Worm (Caenorhabditis elegans) whole organism, young adult: Measurements from ENCODE around the gene Y39A3B.7.
A peak's percentile ranks its signal among the peaks of the same experiment; 100 is the strongest.

ENCODE experiments used
- B0019.2 ChIP-seq: fragments of 200-800 bp; sonication (Bioruptor generic); conservative IDR thresholded peaks from 2 replicates; pipeline ENCODE4 v1.3.6; 2022; ENCODE audit warnings: missing genetic modification reagents, missing genetic modification characterization, missing compliant biosample characterization
- F39B2.1 ChIP-seq: fragments of 200-800 bp; sonication (Bioruptor generic); IDR thresholded peaks from 2 replicates; pipeline ENCODE4 v1.3.6; 2022; ENCODE audit warnings: missing genetic modification reagents, missing genetic modification characterization, missing compliant biosample characterization
- F52B5.7 ChIP-seq: sonication (generic microtip); optimal IDR thresholded peaks from 2 replicates; lab custom pipeline; 2016; ENCODE audit warnings: mild to moderate bottlenecking, missing genetic modification characterization, missing compliant biosample characterization
- F57A8.1 ChIP-seq: fragments of 200-800 bp; sonication (Bioruptor generic); optimal IDR thresholded peaks from 2 replicates; lab custom pipeline; 2018; ENCODE audit warnings: mild to moderate bottlenecking, missing genetic modification characterization, moderate library complexity, missing compliant biosample characterization
- F57C9.4 ChIP-seq: sonication (generic microtip); optimal IDR thresholded peaks from 2 replicates; lab custom pipeline; 2017; ENCODE audit warnings: mild to moderate bottlenecking, missing genetic modification characterization, missing compliant biosample characterization
- K11D2.4 ChIP-seq: fragments of 200-800 bp; sonication (Bioruptor generic); IDR thresholded peaks from 2 replicates; pipeline ENCODE4 v1.3.6; 2022; ENCODE audit warnings: missing genetic modification reagents, missing genetic modification characterization, missing compliant biosample characterization
- T26A5.8 ChIP-seq: sonication (generic microtip); optimal IDR thresholded peaks from 2 replicates; lab custom pipeline; 2016; ENCODE audit warnings: missing genetic modification characterization, missing compliant biosample characterization
- Y56A3A.18 ChIP-seq: fragments of 200-800 bp; sonication (Bioruptor generic); IDR thresholded peaks from 2 replicates; pipeline ENCODE4 v1.3.6; 2022; ENCODE audit warnings: missing genetic modification reagents, missing genetic modification characterization, missing compliant biosample characterization
- ZK185.1 ChIP-seq: sonication (generic microtip); optimal IDR thresholded peaks from 2 replicates; lab custom pipeline; 2016; ENCODE audit warnings: mild to moderate bottlenecking, missing genetic modification characterization, missing compliant biosample characterization; ENCODE audit not compliant: poor library complexity, severe bottlenecking
- akir-1 ChIP-seq: fragments of 200-800 bp; sonication (Bioruptor generic); optimal IDR thresholded peaks from 2 replicates; lab custom pipeline; 2018; ENCODE audit warnings: mild to moderate bottlenecking, missing genetic modification characterization, moderate library complexity, missing compliant biosample characterization
- aptf-2 ChIP-seq: fragments of 200-800 bp; sonication (Bioruptor generic); conservative IDR thresholded peaks from 2 replicates; pipeline ENCODE4 v1.3.6; 2022; ENCODE audit warnings: missing genetic modification reagents, missing genetic modification characterization, missing compliant biosample characterization
- aptf-3 ChIP-seq: fragments of 200-800 bp; sonication (Bioruptor generic); IDR thresholded peaks from 2 replicates; pipeline ENCODE4 v1.3.6; 2022; ENCODE audit warnings: missing genetic modification characterization, missing compliant biosample characterization
- atf-7 ChIP-seq: sonication (generic microtip); optimal IDR thresholded peaks from 2 replicates; lab custom pipeline; 2017; ENCODE audit warnings: mild to moderate bottlenecking, missing genetic modification characterization, missing compliant biosample characterization
- athp-1 ChIP-seq: sonication (generic microtip); optimal IDR thresholded peaks from 2 replicates; lab custom pipeline; 2017; ENCODE audit warnings: mild to moderate bottlenecking, missing genetic modification characterization, missing compliant biosample characterization
- bed-1 ChIP-seq: fragments of 200-800 bp; sonication (Bioruptor generic); IDR thresholded peaks from 2 replicates; pipeline ENCODE4 v1.3.6; 2022; ENCODE audit warnings: missing genetic modification reagents, missing genetic modification characterization, missing compliant biosample characterization
- ccch-3 ChIP-seq: fragments of 200-800 bp; sonication (Bioruptor generic); optimal IDR thresholded peaks from 2 replicates; lab custom pipeline; 2018; ENCODE audit warnings: mild to moderate bottlenecking, missing genetic modification characterization, missing compliant biosample characterization
- cebp-1 ChIP-seq, 2 experiments: fragments of 200-800 bp in 1 of 2; sonication (Bioruptor generic) in 1 of 2; sonication (generic microtip) in 1 of 2; IDR thresholded peaks in 1 of 2; optimal IDR thresholded peaks in 1 of 2; 2 replicates each; pipeline versions ENCODE4 v1.3.6 to Lab custom; 2017 to 2022; ENCODE audit warnings: missing compliant biosample characterization in 2 of 2, missing genetic modification characterization in 2 of 2, mild to moderate bottlenecking in 1 of 2, missing genetic modification reagents in 1 of 2, moderate library complexity in 1 of 2
- ceh-91 ChIP-seq: fragments of 200-800 bp; sonication (Bioruptor generic); IDR thresholded peaks from 2 replicates; pipeline ENCODE4 v1.3.6; 2022; ENCODE audit warnings: missing genetic modification reagents, missing genetic modification characterization, missing compliant biosample characterization
- egl-44 ChIP-seq: fragments of 200-800 bp; sonication (Bioruptor generic); IDR thresholded peaks from 2 replicates; pipeline ENCODE4 v1.3.6; 2022; ENCODE audit warnings: missing genetic modification reagents, missing genetic modification characterization, missing compliant biosample characterization
- ekl-4 ChIP-seq: fragments of 200-800 bp; sonication (Bioruptor generic); IDR thresholded peaks from 2 replicates; pipeline ENCODE4 v1.3.6; 2022; ENCODE audit warnings: missing genetic modification reagents, missing genetic modification characterization, missing compliant biosample characterization
- hlh-26 ChIP-seq: fragments of 200-800 bp; sonication (Bioruptor generic); conservative IDR thresholded peaks from 2 replicates; pipeline ENCODE4 v1.3.6; 2022; ENCODE audit warnings: missing genetic modification reagents, missing genetic modification characterization, missing compliant biosample characterization
- hmg-20 ChIP-seq: fragments of 200-800 bp; sonication (Bioruptor generic); IDR thresholded peaks from 2 replicates; pipeline ENCODE4 v1.3.6; 2022; ENCODE audit warnings: missing genetic modification reagents, missing genetic modification characterization, missing compliant biosample characterization
- hsf-1 ChIP-seq: fragments of 200-800 bp; sonication (Bioruptor generic); IDR thresholded peaks from 2 replicates; pipeline ENCODE4 v1.3.6; 2022; ENCODE audit warnings: missing genetic modification reagents, missing genetic modification characterization, missing compliant biosample characterization
- let-607 ChIP-seq, 2 experiments: fragments of 200-800 bp in 1 of 2; sonication (Bioruptor generic) in 1 of 2; sonication (generic microtip) in 1 of 2; optimal IDR thresholded peaks; 2 replicates each; lab custom pipeline; 2016 to 2018; ENCODE audit warnings: mild to moderate bottlenecking in 2 of 2, missing compliant biosample characterization in 2 of 2, missing genetic modification characterization in 2 of 2, moderate library complexity in 2 of 2, missing genotype in 1 of 2
- lin-26 ChIP-seq: fragments of 200-800 bp; sonication (Bioruptor generic); IDR thresholded peaks from 2 replicates; pipeline ENCODE4 v1.3.6; 2022; ENCODE audit warnings: missing genetic modification reagents, missing genetic modification characterization, missing compliant biosample characterization
- lin-54 ChIP-seq: fragments of 200-800 bp; sonication (Bioruptor generic); optimal IDR thresholded peaks from 2 replicates; lab custom pipeline; 2018; ENCODE audit warnings: mild to moderate bottlenecking, missing genetic modification characterization, missing compliant biosample characterization
- lsl-1 ChIP-seq: fragments of 200-800 bp; sonication (Bioruptor generic); optimal IDR thresholded peaks from 2 replicates; lab custom pipeline; 2018; ENCODE audit warnings: mild to moderate bottlenecking, missing genetic modification characterization, moderate library complexity, missing compliant biosample characterization
- madf-10 ChIP-seq: sonication (generic microtip); optimal IDR thresholded peaks from 2 replicates; lab custom pipeline; 2016; ENCODE audit warnings: mild to moderate bottlenecking, missing genetic modification characterization, missing compliant biosample characterization
- madf-3 ChIP-seq: fragments of 200-800 bp; sonication (Bioruptor generic); IDR thresholded peaks from 2 replicates; pipeline ENCODE4 v1.3.6; 2022; ENCODE audit warnings: missing genetic modification reagents, missing genetic modification characterization, missing compliant biosample characterization
- madf-8 ChIP-seq: fragments of 200-800 bp; sonication (Bioruptor generic); conservative IDR thresholded peaks from 2 replicates; pipeline ENCODE4 v1.3.6; 2022; ENCODE audit warnings: missing genetic modification reagents, missing genetic modification characterization, missing compliant biosample characterization
- mes-4 ChIP-seq: sonication (generic microtip); optimal IDR thresholded peaks from 2 replicates; lab custom pipeline; 2016; ENCODE audit warnings: missing genotype, missing genetic modification characterization, missing compliant biosample characterization
- mxl-1 ChIP-seq: sonication (generic microtip); optimal IDR thresholded peaks from 2 replicates; lab custom pipeline; 2016; ENCODE audit warnings: missing genetic modification characterization, missing compliant biosample characterization
- nfya-1 ChIP-seq: sonication (generic microtip); optimal IDR thresholded peaks from 2 replicates; lab custom pipeline; 2017; ENCODE audit warnings: antibody characterized with exemption, missing compliant biosample characterization, missing genetic modification characterization, borderline replicate concordance; ENCODE audit not compliant: insufficient read depth
- nfya-2 ChIP-seq: fragments of 200-800 bp; sonication (Bioruptor generic); IDR thresholded peaks from 2 replicates; pipeline ENCODE4 v1.3.6; 2022; ENCODE audit warnings: missing genetic modification reagents, missing genetic modification characterization, missing compliant biosample characterization
- nhr-120 ChIP-seq: fragments of 200-800 bp; sonication (Bioruptor generic); IDR thresholded peaks from 2 replicates; pipeline ENCODE4 v1.3.6; 2022; ENCODE audit warnings: missing genetic modification characterization, missing compliant biosample characterization
- nhr-179 ChIP-seq: sonication (generic microtip); optimal IDR thresholded peaks from 2 replicates; lab custom pipeline; 2016; ENCODE audit warnings: mild to moderate bottlenecking, missing genetic modification characterization, missing compliant biosample characterization
- nhr-80 ChIP-seq: sonication (generic microtip); optimal IDR thresholded peaks from 2 replicates; lab custom pipeline; 2016; ENCODE audit warnings: missing genetic modification characterization, missing compliant biosample characterization
- pbrm-1 ChIP-seq: fragments of 200-800 bp; sonication (Bioruptor generic); IDR thresholded peaks from 2 replicates; pipeline ENCODE4 v1.3.6; 2022; ENCODE audit warnings: missing genetic modification reagents, missing genetic modification characterization, missing compliant biosample characterization
- rpc-1 ChIP-seq, 2 experiments: fragments of 150-350 bp in 1 of 2; sonication (generic microtip) in 1 of 2; optimal IDR thresholded peaks; 2 replicates each; lab custom pipeline; 2014 to 2018; ENCODE audit warnings: missing biosample characterization in 1 of 2, missing genetic modification characterization in 1 of 2, missing genetic modification reagents in 1 of 2, missing genotype in 1 of 2
- sdz-38 ChIP-seq: sonication (generic microtip); optimal IDR thresholded peaks from 2 replicates; lab custom pipeline; 2016; ENCODE audit warnings: missing genotype, missing genetic modification characterization, missing compliant biosample characterization
- sea-2 ChIP-seq: fragments of 200-800 bp; sonication (Bioruptor generic); IDR thresholded peaks from 2 replicates; pipeline ENCODE4 v1.3.6; 2022; ENCODE audit warnings: missing genetic modification characterization, missing compliant biosample characterization
- snpc-1.1 ChIP-seq: sonication (generic microtip); optimal IDR thresholded peaks from 2 replicates; lab custom pipeline; 2017; ENCODE audit warnings: missing genetic modification characterization, mild to moderate bottlenecking, missing compliant biosample characterization, antibody characterized with exemption, moderate library complexity, missing genotype, missing genetic modification reagents; ENCODE audit not compliant: insufficient read depth
- snpc-1.3 ChIP-seq: sonication (generic microtip); optimal IDR thresholded peaks from 2 replicates; lab custom pipeline; 2017; ENCODE audit warnings: missing genetic modification characterization, mild to moderate bottlenecking, missing compliant biosample characterization, antibody characterized with exemption, moderate library complexity, missing genotype, missing genetic modification reagents; ENCODE audit not compliant: insufficient read depth
- somi-1 ChIP-seq: fragments of 200-800 bp; sonication (Bioruptor generic); optimal IDR thresholded peaks from 2 replicates; lab custom pipeline; 2018; ENCODE audit warnings: mild to moderate bottlenecking, missing genetic modification characterization, missing compliant biosample characterization
- xnd-1 ChIP-seq: sonication (generic microtip); optimal IDR thresholded peaks from 2 replicates; lab custom pipeline; 2016; ENCODE audit warnings: missing genotype, missing genetic modification reagents, missing genetic modification characterization, missing compliant biosample characterization
- ztf-18 ChIP-seq: sonication (generic microtip); optimal IDR thresholded peaks from 2 replicates; lab custom pipeline; 2016; ENCODE audit warnings: missing genotype, mild to moderate bottlenecking, missing genetic modification characterization, missing compliant biosample characterization
- ztf-26 ChIP-seq: sonication (generic microtip); optimal IDR thresholded peaks from 2 replicates; lab custom pipeline; 2017; ENCODE audit warnings: missing genetic modification characterization, missing compliant biosample characterization
- ztf-3 ChIP-seq: fragments of 200-800 bp; sonication (Bioruptor generic); optimal IDR thresholded peaks from 2 replicates; lab custom pipeline; 2018; ENCODE audit warnings: mild to moderate bottlenecking, missing genetic modification characterization, missing compliant biosample characterization

Y39A3B.7 gene

ce11 chrIII:1950236-1950635, 34.5 kb downstream of the Y39A3B.7 start, which contains the start of the genes polh-1 and rps-22 (continued):
- TF ChIP-seq bed-1 (GFP tag; lab: Robert Waterston, UW) (no peak), lsl-1 (GFP tag; lab: Kevin White, UChicago) (peak; percentile 61), ztf-3 (GFP tag; lab: Kevin White, UChicago) (no peak), ztf-18 (tag; lab: Kevin White, UChicago) (peak; percentile 40), cebp-1 (GFP tag; IDR thresholded peaks at IDR 0.05; lab: Robert Waterston, UW) (no peak), cebp-1 (tag; optimal IDR thresholded peaks at IDR 0.05; lab: Kevin White, UChicago) (peak; percentile 58), madf-8 (GFP tag; lab: Robert Waterston, UW) (0 out of 2 replicates have a peak, but pooled peaks have one; percentile 15), pbrm-1 (GFP tag; lab: Robert Waterston, UW) (peak; percentile 52; the same call in 1 of the 2 replicates), lin-26 (no peak), hlh-26 (no peak), ztf-26 (tag; lab: Kevin White, UChicago) (no peak), hmg-20 (GFP tag; lab: Robert Waterston, UW) (no peak), F57C9.4 (no peak), nfya-1 (tag; lab: Kevin White, UChicago) (no peak), somi-1 (GFP tag; lab: Kevin White, UChicago) (no peak), madf-3 (peak; percentile 93), aptf-3 (GFP tag; lab: Robert Waterston, UW) (no peak), mes-4 (tag; lab: Kevin White, UChicago) (no peak), rpc-1 (optimal IDR thresholded peaks at IDR 0.05; lab: Kevin White, UChicago) (no peak), rpc-1 (tag; optimal IDR thresholded peaks at IDR 0.05; lab: Kevin White, UChicago) (no peak), F57A8.1 (GFP tag; lab: Kevin White, UChicago) (no peak), madf-10 (tag; lab: Kevin White, UChicago) (peak; percentile 2), akir-1 (no peak), sdz-38 (tag; lab: Kevin White, UChicago) (no peak), ekl-4 (GFP tag; lab: Robert Waterston, UW) (peak; percentile 63), T26A5.8 (tag; lab: Kevin White, UChicago) (no peak), nfya-2 (GFP tag; lab: Robert Waterston, UW) (no peak), nhr-120 (GFP tag; lab: Robert Waterston, UW) (no peak), snpc-1.1 (tag; lab: Kevin White, UChicago) (peak; percentile 36), K11D2.4 (GFP tag; lab: Robert Waterston, UW) (no peak), athp-1 (no peak), nhr-179 (no peak), mxl-1 (tag; lab: Kevin White, UChicago) (no peak), aptf-2 (GFP tag; lab: Robert Waterston, UW) (no peak), F39B2.1 (GFP tag; lab: Robert Waterston, UW) (no peak), ccch-3 (GFP tag; lab: Kevin White, UChicago) (no peak), snpc-1.3 (tag; lab: Kevin White, UChicago) (peak; percentile 48), B0019.2 (GFP tag; lab: Robert Waterston, UW) (no peak; the same call in 1 of the 2 replicates), nhr-80 (tag; lab: Kevin White, UChicago) (peak; percentile 50), sea-2 (GFP tag; lab: Robert Waterston, UW) (no peak), xnd-1 (tag; lab: Kevin White, UChicago) (no peak), atf-7 (tag; lab: Kevin White, UChicago) (no peak), F52B5.7 (tag; lab: Kevin White, UChicago) (no peak), hsf-1 (GFP tag; lab: Robert Waterston, UW) (0 out of 2 replicates have a peak, but pooled peaks have one; percentile 55), ZK185.1 (tag; lab: Kevin White, UChicago) (no peak), ceh-91 (GFP tag; lab: Robert Waterston, UW) (peak; percentile 49; the same call in 1 of the 2 replicates), let-607 (tag; optimal IDR thresholded peaks at IDR 0.05; lab: Kevin White, UChicago) (no peak), lin-54 (GFP tag; lab: Kevin White, UChicago) (peak; percentile 96), Y56A3A.18 (GFP tag; lab: Robert Waterston, UW) (no peak), egl-44 (no peak)
